Fruit fly (Drosophila melanogaster): ENCODE data around the gene CG44954.

- no peak for TF ChIP-seq CTCF (optimal IDR thresholded peaks at IDR 0.05)
- TF ChIP-seq CG8478 (optimal IDR thresholded peaks at IDR 0.05) = no peak
Measured at dm6 chr3R:30616098-30616857, 5.4 kb downstream of the CG44954 start.

Data from S2 (cell line).